Fruit fly (Drosophila melanogaster) whole organism, embryonic: ENCODE measurements around the gene Helz.

Source experiments
- ATbp ChIP-seq: fragments of 200-800 bp; sonication (Bioruptor generic); optimal IDR thresholded peaks from 2 replicates; lab custom pipeline; 2017; ENCODE audit warnings: missing biosample characterization, mild to moderate bottlenecking, missing genetic modification characterization, missing genetic modification reagents
- Abd-B ChIP-seq: fragments of 200-800 bp; sonication (Bioruptor generic); optimal IDR thresholded peaks from 2 replicates; lab custom pipeline; 2018; ENCODE audit warnings: missing biosample characterization, mild to moderate bottlenecking, missing genetic modification characterization, moderate library complexity
- CG12299 ChIP-seq: fragments of 200-800 bp; sonication (Bioruptor generic); optimal IDR thresholded peaks from 2 replicates; lab custom pipeline; 2018; ENCODE audit warnings: missing biosample characterization, mild to moderate bottlenecking, missing genetic modification characterization
- CG13894 ChIP-seq: fragments of 200-800 bp; sonication (Bioruptor generic); optimal IDR thresholded peaks from 3 replicates; lab custom pipeline; 2018; ENCODE audit warnings: missing biosample characterization, mild to moderate bottlenecking, missing genetic modification characterization, moderate library complexity
- CG1602 ChIP-seq: fragments of 200-800 bp; sonication (Bioruptor generic); optimal IDR thresholded peaks from 3 replicates; lab custom pipeline; 2016; ENCODE audit warnings: missing biosample characterization, missing genetic modification characterization
- CG18764 ChIP-seq: fragments of 200-800 bp; sonication (Bioruptor generic); optimal IDR thresholded peaks from 3 replicates; lab custom pipeline; 2016; ENCODE audit warnings: missing biosample characterization, missing genetic modification characterization
- CG2712 ChIP-seq: fragments of 200-800 bp; optimal IDR thresholded peaks from 3 replicates; lab custom pipeline; 2019; ENCODE audit warnings: missing biosample characterization, mild to moderate bottlenecking, missing genetic modification characterization, moderate library complexity
- CG31441 ChIP-seq: fragments of 200-800 bp; sonication (Bioruptor generic); IDR thresholded peaks from 2 replicates; pipeline ENCODE4 v1.3.6; 2022; ENCODE audit warnings: missing biosample characterization, missing genetic modification characterization
- CG34224 ChIP-seq: fragments of 200-800 bp; sonication (Bioruptor generic); IDR thresholded peaks from 3 replicates; pipeline ENCODE4 v1.3.6; 2022; ENCODE audit warnings: missing biosample characterization, missing genetic modification characterization; ENCODE audit not compliant: partially characterized antibody
- CG34422 ChIP-seq: fragments of 200-800 bp; sonication (Bioruptor generic); IDR thresholded peaks from 3 replicates; pipeline ENCODE4 v1.3.6; 2022; ENCODE audit warnings: missing biosample characterization, missing genetic modification characterization
- CG3995 ChIP-seq: fragments of 200-800 bp; sonication (Bioruptor generic); optimal IDR thresholded peaks from 3 replicates; lab custom pipeline; 2016; ENCODE audit warnings: missing biosample characterization, missing genetic modification characterization
- CG6813 ChIP-seq: fragments of 200-800 bp; sonication (Bioruptor generic); optimal IDR thresholded peaks from 2 replicates; lab custom pipeline; 2017; ENCODE audit warnings: missing biosample characterization, missing genetic modification characterization, mild to moderate bottlenecking, moderate library complexity, missing genetic modification reagents
- CG8281 ChIP-seq: fragments of 200-800 bp; sonication (Bioruptor generic); optimal IDR thresholded peaks from 2 replicates; lab custom pipeline; 2018; ENCODE audit warnings: missing biosample characterization, mild to moderate bottlenecking, missing genetic modification characterization, moderate library complexity
- CG8388 ChIP-seq: fragments of 200-800 bp; sonication (Bioruptor generic); optimal IDR thresholded peaks from 2 replicates; lab custom pipeline; 2019; ENCODE audit warnings: missing biosample characterization, mild to moderate bottlenecking, missing genetic modification characterization, moderate library complexity
- CG9437 ChIP-seq: fragments of 200-800 bp; sonication (Bioruptor generic); optimal IDR thresholded peaks from 2 replicates; lab custom pipeline; 2018; ENCODE audit warnings: missing biosample characterization, mild to moderate bottlenecking, missing genetic modification characterization
- Chrac-16 ChIP-seq: fragments of 200-800 bp; sonication (Bioruptor generic); optimal IDR thresholded peaks from 3 replicates; lab custom pipeline; 2016; ENCODE audit warnings: missing biosample characterization, missing genetic modification characterization
- CrebB ChIP-seq: fragments of 200-800 bp; sonication (Bioruptor generic); optimal IDR thresholded peaks from 3 replicates; lab custom pipeline; 2018; ENCODE audit warnings: missing biosample characterization, mild to moderate bottlenecking, missing genetic modification characterization
- E2f2 ChIP-seq: fragments of 200-800 bp; sonication (Bioruptor generic); IDR thresholded peaks from 2 replicates; pipeline ENCODE4 v1.3.6; 2022; ENCODE audit warnings: missing biosample characterization, missing genetic modification characterization
- H2.0 ChIP-seq: fragments of 200-800 bp; sonication (Bioruptor generic); IDR thresholded peaks from 2 replicates; pipeline ENCODE4 v1.3.6; 2022; ENCODE audit warnings: missing biosample characterization, missing genetic modification characterization
- Hmx ChIP-seq: fragments of 200-800 bp; sonication (Bioruptor generic); optimal IDR thresholded peaks from 2 replicates; lab custom pipeline; 2016; ENCODE audit warnings: missing biosample characterization, missing genetic modification characterization
- MESR4 ChIP-seq: fragments of 200-800 bp; sonication (Bioruptor generic); optimal IDR thresholded peaks from 2 replicates; lab custom pipeline; 2018; ENCODE audit warnings: missing biosample characterization, mild to moderate bottlenecking, missing genetic modification characterization, moderate library complexity
- MTF-1 ChIP-seq: fragments of 200-800 bp; sonication (Bioruptor generic); optimal IDR thresholded peaks from 2 replicates; lab custom pipeline; 2018; ENCODE audit warnings: missing biosample characterization, mild to moderate bottlenecking, missing genetic modification characterization, borderline replicate concordance
- Mad ChIP-seq: fragments of 200-800 bp; sonication (Bioruptor generic); optimal IDR thresholded peaks from 2 replicates; lab custom pipeline; 2016; ENCODE audit warnings: missing biosample characterization, missing genetic modification characterization
- Oaz ChIP-seq: fragments of 200-800 bp; sonication (Bioruptor generic); IDR thresholded peaks from 2 replicates; pipeline ENCODE4 v1.3.6; 2022; ENCODE audit warnings: missing biosample characterization, missing genetic modification characterization
- Rfx ChIP-seq: fragments of 200-800 bp; sonication (Bioruptor generic); IDR thresholded peaks from 2 replicates; pipeline ENCODE4 v1.3.6; 2022; ENCODE audit warnings: missing biosample characterization, missing genetic modification characterization
- Side ChIP-seq: fragments of 200-800 bp; sonication (Bioruptor generic); optimal IDR thresholded peaks from 2 replicates; lab custom pipeline; 2016; ENCODE audit warnings: missing biosample characterization, missing genetic modification characterization
- Sry-β ChIP-seq: fragments of 200-800 bp; sonication (Bioruptor generic); optimal IDR thresholded peaks from 2 replicates; lab custom pipeline; 2018; ENCODE audit warnings: missing biosample characterization, mild to moderate bottlenecking, missing genetic modification characterization, moderate library complexity
- Stat92E ChIP-seq, 3 experiments: fragments of >200 bp in 2 of 3; fragments of 200-800 bp in 1 of 3; sonication (Bioruptor generic) in 1 of 3; optimal IDR thresholded peaks; 2 replicates each; lab custom pipeline; 2017 to 2019; ENCODE audit warnings: missing biosample characterization in 3 of 3, missing genetic modification characterization in 3 of 3, mild to moderate bottlenecking in 1 of 3, moderate library complexity in 1 of 3
- ara ChIP-seq: fragments of 200-800 bp; sonication (Bioruptor generic); IDR thresholded peaks from 2 replicates; pipeline ENCODE4 v1.3.6; 2022; ENCODE audit warnings: missing biosample characterization, missing genetic modification characterization
- ash1 ChIP-seq: fragments of 200-800 bp; sonication (Bioruptor generic); optimal IDR thresholded peaks from 2 replicates; lab custom pipeline; 2018; ENCODE audit warnings: missing biosample characterization, mild to moderate bottlenecking, missing genetic modification characterization
- bcd ChIP-seq: fragments of 200-800 bp; sonication (Bioruptor generic); optimal IDR thresholded peaks from 2 replicates; lab custom pipeline; 2017; ENCODE audit warnings: missing biosample characterization, mild to moderate bottlenecking, missing genetic modification characterization
- cg ChIP-seq: fragments of 200-800 bp; sonication (Bioruptor generic); optimal IDR thresholded peaks from 3 replicates; lab custom pipeline; 2019; ENCODE audit warnings: missing biosample characterization, mild to moderate bottlenecking, missing genetic modification characterization, moderate library complexity
- chif ChIP-seq, 2 experiments: fragments of 200-800 bp; sonication (Bioruptor generic); optimal IDR thresholded peaks; 3 replicates each; lab custom pipeline; 2016; ENCODE audit warnings: missing biosample characterization in 2 of 2, missing genetic modification characterization in 2 of 2
- dysf ChIP-seq: fragments of 200-800 bp; sonication (Bioruptor generic); IDR thresholded peaks from 3 replicates; pipeline ENCODE4 v1.3.6; 2022; ENCODE audit warnings: missing biosample characterization, missing genetic modification characterization
- fd64A ChIP-seq: fragments of 200-800 bp; sonication (Bioruptor generic); optimal IDR thresholded peaks from 3 replicates; lab custom pipeline; 2018; ENCODE audit warnings: missing biosample characterization, mild to moderate bottlenecking, missing genetic modification characterization
- hb ChIP-seq: fragments of 200-800 bp; sonication (Bioruptor generic); IDR thresholded peaks from 3 replicates; pipeline ENCODE4 v1.3.6; 2022; ENCODE audit warnings: missing biosample characterization, missing genetic modification characterization; ENCODE audit not compliant: partially characterized antibody
- her ChIP-seq: fragments of 200-800 bp; sonication (Bioruptor generic); optimal IDR thresholded peaks from 2 replicates; lab custom pipeline; 2016; ENCODE audit warnings: missing biosample characterization, missing genetic modification characterization
- jing ChIP-seq: fragments of 200-800 bp; sonication (Bioruptor generic); optimal IDR thresholded peaks from 2 replicates; lab custom pipeline; 2018; ENCODE audit warnings: missing biosample characterization, mild to moderate bottlenecking, missing genetic modification characterization
- jumu ChIP-seq: fragments of 200-800 bp; sonication (Bioruptor generic); optimal IDR thresholded peaks from 3 replicates; lab custom pipeline; 2016; ENCODE audit warnings: missing biosample characterization, missing genetic modification characterization
- ken ChIP-seq: fragments of 200-800 bp; sonication (Bioruptor generic); IDR thresholded peaks from 3 replicates; pipeline ENCODE4 v1.3.6; 2022; ENCODE audit warnings: missing biosample characterization, missing genetic modification characterization
- lmd ChIP-seq: fragments of 200-800 bp; sonication (Bioruptor generic); IDR thresholded peaks from 2 replicates; pipeline ENCODE4 v1.3.6; 2022; ENCODE audit warnings: missing biosample characterization, missing genetic modification characterization
- mam ChIP-seq: fragments of 200-800 bp; sonication (Bioruptor generic); optimal IDR thresholded peaks from 3 replicates; lab custom pipeline; 2016; ENCODE audit warnings: missing biosample characterization, missing genetic modification characterization
- otp ChIP-seq: fragments of 200-800 bp; sonication (Bioruptor generic); IDR thresholded peaks from 3 replicates; pipeline ENCODE4, ENCODE4 v1.3.6; 2022; ENCODE audit warnings: missing biosample characterization, missing genetic modification characterization
- sens ChIP-seq: fragments of 200-800 bp; sonication (Bioruptor generic); peaks from one replicate; lab custom pipeline; 2016; ENCODE audit warnings: missing biosample characterization, missing genetic modification characterization
- sens-2 ChIP-seq: fragments of 200-800 bp; sonication (Bioruptor generic); IDR thresholded peaks from 2 replicates; pipeline ENCODE4 v1.3.6; 2022; ENCODE audit warnings: missing biosample characterization, missing genetic modification characterization
- shn ChIP-seq: fragments of 200-800 bp; sonication (Bioruptor generic); optimal IDR thresholded peaks from 3 replicates; lab custom pipeline; 2016; ENCODE audit warnings: missing biosample characterization, missing genetic modification characterization
- slou ChIP-seq: fragments of 200-800 bp; sonication (Bioruptor generic); optimal IDR thresholded peaks from 3 replicates; lab custom pipeline; 2016; ENCODE audit warnings: missing biosample characterization, missing genetic modification characterization
- so ChIP-seq: fragments of 200-800 bp; sonication (Bioruptor generic); IDR thresholded peaks from 3 replicates; pipeline ENCODE4 v1.3.6; 2022; ENCODE audit warnings: missing biosample characterization, missing genetic modification characterization
- sr ChIP-seq: fragments of 200-800 bp; sonication (Bioruptor generic); IDR thresholded peaks from 3 replicates; pipeline ENCODE4 v1.3.6; 2022; ENCODE audit warnings: missing biosample characterization, missing genetic modification characterization
- zf30C ChIP-seq: fragments of 200-800 bp; sonication (Bioruptor generic); optimal IDR thresholded peaks from 3 replicates; lab custom pipeline; 2018; ENCODE audit warnings: missing biosample characterization, mild to moderate bottlenecking, missing genetic modification characterization

Helz gene

dm6 chr3L:14784949-14785408 lies 4.8 kb upstream of the Helz start (continued):
- TF ChIP-seq otp (GFP tag; lab: Robert Waterston, UW): peak; percentile 80
- peak; percentile 80 for TF ChIP-seq her (GFP tag; lab: Kevin White, UChicago)
- TF ChIP-seq CG34224 (GFP tag; lab: Robert Waterston, UW): no peak
- peak; percentile 96 for TF ChIP-seq CG9437 (GFP tag; lab: Kevin White, UChicago)
- TF ChIP-seq shn (GFP tag; lab: Kevin White, UChicago): peak; percentile 93
- peak; percentile 99 for TF ChIP-seq CG31441 (GFP tag; lab: Robert Waterston, UW)
- peak; percentile 88 for TF ChIP-seq CG8281 (tag; lab: Kevin White, UChicago)
- peak; percentile 98 for TF ChIP-seq bcd (GFP tag; lab: Kevin White, UChicago)
- TF ChIP-seq Stat92E (GFP tag; optimal IDR thresholded peaks at IDR 0.05; lab: Kevin White, UChicago): peak in 1 of 3 experiments; percentile 94
- peak; percentile 99 for TF ChIP-seq CG2712 (tag; lab: Kevin White, UChicago)
- peak; percentile 99 for TF ChIP-seq sens
- peak; percentile 92 for TF ChIP-seq ATbp (GFP tag; lab: Kevin White, UChicago)
- no peak for TF ChIP-seq hb
- peak; percentile 96 for TF ChIP-seq dysf
- TF ChIP-seq slou (GFP tag; lab: Kevin White, UChicago): peak; percentile 87
- peak; percentile 96 for TF ChIP-seq CG8388 (GFP tag; lab: Kevin White, UChicago)
- TF ChIP-seq Rfx: peak; percentile 90; the same call in 1 of the 2 replicates
- peak; percentile 88 for TF ChIP-seq Hmx (GFP tag; lab: Kevin White, UChicago)
- peak; percentile 25; the same call in 1 of the 3 replicates for TF ChIP-seq sr (GFP tag; lab: Robert Waterston, UW)
- peak; percentile 68 for TF ChIP-seq CG13894
- peak; percentile 88 for TF ChIP-seq jumu
- peak; percentile 92 for TF ChIP-seq Side (GFP tag; lab: Kevin White, UChicago)
- TF ChIP-seq CG18764 (GFP tag; lab: Kevin White, UChicago): peak; percentile 93
- peak; percentile 81 for TF ChIP-seq CG34422 (GFP tag; lab: Robert Waterston, UW)
- peak; percentile 77 for TF ChIP-seq ken (GFP tag; lab: Robert Waterston, UW)
- peak; percentile 91 to 96 for TF ChIP-seq chif (GFP tag; optimal IDR thresholded peaks at IDR 0.05; lab: Kevin White, UChicago)
- TF ChIP-seq Oaz (GFP tag; lab: Robert Waterston, UW): peak; percentile 85
- peak; percentile 94 for TF ChIP-seq CG12299
- TF ChIP-seq sens-2 (GFP tag; lab: Robert Waterston, UW): peak; percentile 71; the same call in 1 of the 2 replicates
- peak; percentile 95 for TF ChIP-seq CG1602
- peak; percentile 15 for TF ChIP-seq ash1 (GFP tag; lab: Kevin White, UChicago)
- TF ChIP-seq lmd (GFP tag; lab: Robert Waterston, UW): peak; percentile 94
- TF ChIP-seq ara (GFP tag; lab: Robert Waterston, UW): peak; percentile 91
- peak; percentile 92 for TF ChIP-seq jing (GFP tag; lab: Kevin White, UChicago)
- peak; percentile 74 for TF ChIP-seq E2f2 (GFP tag; lab: Robert Waterston, UW)
- peak; percentile 73 for TF ChIP-seq CG3995
- TF ChIP-seq Sry-β (GFP tag; lab: Kevin White, UChicago): peak; percentile 64
- TF ChIP-seq H2.0 (GFP tag; lab: Robert Waterston, UW): peak; percentile 83; the same call in 1 of the 2 replicates
- peak; percentile 84 for TF ChIP-seq MTF-1 (GFP tag; lab: Kevin White, UChicago)
- peak; percentile 96 for TF ChIP-seq Chrac-16
- TF ChIP-seq CG6813 (GFP tag; lab: Kevin White, UChicago): peak; percentile 96
- TF ChIP-seq cg (GFP tag; lab: Kevin White, UChicago): no peak
- TF ChIP-seq zf30C (GFP tag; lab: Kevin White, UChicago): no peak
- peak; percentile 89; the same call in 2 of the 3 replicates for TF ChIP-seq so (GFP tag; lab: Robert Waterston, UW)
- TF ChIP-seq mam: peak; percentile 93
- TF ChIP-seq Abd-B (GFP tag; lab: Kevin White, UChicago): peak; percentile 97
- peak; percentile 86 for TF ChIP-seq fd64A
- TF ChIP-seq CrebB (tag; lab: Kevin White, UChicago): peak; percentile 94
- peak; percentile 39 for TF ChIP-seq MESR4 (GFP tag; lab: Kevin White, UChicago)
- TF ChIP-seq Mad (GFP tag; lab: Kevin White, UChicago): peak; percentile 93
